Worm (Caenorhabditis elegans): ENCODE results near the gene F01F1.2.

F01F1.2 gene

DNA sequence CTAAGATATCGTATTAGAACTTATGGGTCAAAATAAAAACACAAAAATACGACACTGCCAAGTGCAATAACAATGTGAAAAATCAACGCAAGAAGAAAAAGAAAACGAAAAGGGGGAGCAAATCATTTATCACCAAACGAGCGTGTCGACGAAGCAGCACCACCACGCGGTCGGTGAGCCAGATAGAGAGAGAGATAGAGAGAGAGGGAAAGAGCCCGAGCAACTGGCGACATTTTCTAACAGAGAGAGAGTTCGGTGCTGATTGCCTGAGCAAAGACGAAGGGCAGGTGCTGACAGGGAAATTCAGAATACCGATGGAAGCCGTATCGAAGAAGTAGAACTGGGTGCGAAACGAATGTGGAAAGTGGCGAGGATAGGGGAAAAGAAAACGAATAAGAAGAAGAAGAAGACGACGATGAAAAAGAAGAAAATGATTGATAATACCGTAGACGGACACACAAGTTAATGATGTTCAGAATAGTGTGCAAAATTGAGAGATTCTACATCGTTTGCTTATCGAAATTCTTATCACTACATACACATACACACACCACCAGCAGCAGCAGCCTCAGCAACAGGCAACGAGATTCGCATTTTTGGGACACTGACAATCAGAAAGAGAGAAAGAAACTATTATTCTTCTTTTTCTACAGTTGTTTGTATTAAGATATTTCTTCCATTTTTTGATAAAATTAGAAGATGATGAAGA lies 43.0 kb upstream of the F01F1.2 start:
- TF ChIP-seq ces-1 (GFP tag; optimal IDR thresholded peaks at IDR 0.05) (no peak), ZK546.5 (tag; optimal IDR thresholded peaks at IDR 0.05) (no peak), Y5F2A.4 (GFP tag; optimal IDR thresholded peaks at IDR 0.05) (no peak), dve-1 (tag; optimal IDR thresholded peaks at IDR 0.05; ENCODE audit: insufficient read depth) (peak; percentile 84), F44E2.7 (GFP tag; IDR thresholded peaks at IDR 0.05) (no peak), ctbp-1 (GFP tag; IDR thresholded peaks at IDR 0.05) (no peak), zip-11 (GFP tag; IDR thresholded peaks at IDR 0.05) (no peak), Y48G9A.11 (GFP tag; IDR thresholded peaks at IDR 0.05) (no peak), rbr-2 (tag; optimal IDR thresholded peaks at IDR 0.05) (no peak), sdz-12 (GFP tag; optimal IDR thresholded peaks at IDR 0.05) (no peak), unc-62 (GFP tag; optimal IDR thresholded peaks at IDR 0.05 in 1 of 2) (peak in 1 of 2 experiments; percentile 88), unc-62 (tag; optimal IDR thresholded peaks at IDR 0.05) (no peak), lsy-2 (tag; optimal IDR thresholded peaks at IDR 0.05) (peak in 1 of 2 experiments; percentile 23), ceh-82 (tag; optimal IDR thresholded peaks at IDR 0.05) (no peak), nhr-10 (tag; optimal IDR thresholded peaks at IDR 0.05) (no peak), nhr-28 (tag; optimal IDR thresholded peaks at IDR 0.05) (peak; percentile 92), php-3 (GFP tag; IDR thresholded peaks at IDR 0.05) (no peak), daf-8 (GFP tag; IDR thresholded peaks at IDR 0.05) (no peak), mes-2 (tag; optimal IDR thresholded peaks at IDR 0.05; ENCODE audit: poor library complexity, severe bottlenecking) (peak; percentile 66), dmd-9 (GFP tag; IDR thresholded peaks at IDR 0.05) (no peak), lin-39 (tag; optimal IDR thresholded peaks at IDR 0.05) (no peak), ceh-62 (tag; optimal IDR thresholded peaks at IDR 0.05) (no peak), nhr-48 (tag; optimal IDR thresholded peaks at IDR 0.05) (no peak), duxl-1 (tag; optimal IDR thresholded peaks at IDR 0.05; ENCODE audit: poor library complexity) (no peak), fkh-10 (GFP tag; optimal IDR thresholded peaks at IDR 0.05) (no peak), Y105C5A.15 (GFP tag; IDR thresholded peaks at IDR 0.05) (no peak), saeg-2 (GFP tag; IDR thresholded peaks at IDR 0.05) (no peak), T20F7.1 (GFP tag; optimal IDR thresholded peaks at IDR 0.05) (no peak), mxl-2 (GFP tag; conservative IDR thresholded peaks at IDR 0.05) (no peak), dpl-1 (GFP tag; optimal IDR thresholded peaks at IDR 0.05) (peak; percentile 8), F26F4.8 (GFP tag; conservative IDR thresholded peaks at IDR 0.05) (no peak), ztf-7 (tag; optimal IDR thresholded peaks at IDR 0.05) (peak; percentile 16), pqm-1 (tag; optimal IDR thresholded peaks at IDR 0.05) (peak; percentile 91), R02D3.7 (tag; optimal IDR thresholded peaks at IDR 0.05) (no peak), nhr-237 (tag; optimal IDR thresholded peaks at IDR 0.05) (no peak), F10B5.3 (tag; optimal IDR thresholded peaks at IDR 0.05) (no peak), T26A8.4 (GFP tag; IDR thresholded peaks at IDR 0.05) (no peak), skn-1 (tag; optimal IDR thresholded peaks at IDR 0.05) (no peak), daf-12 (tag; optimal IDR thresholded peaks at IDR 0.05) (no peak), nhr-11 (tag; optimal IDR thresholded peaks at IDR 0.05) (peak; percentile 25), ceh-20 (GFP tag; IDR thresholded peaks at IDR 0.05) (peak; percentile 13; the same call in 1 of the 2 replicates), pha-4 (GFP tag; IDR thresholded peaks at IDR 0.05) (no peak), pha-4 (tag; optimal IDR thresholded peaks at IDR 0.05) (no peak), nhr-76 (tag; optimal IDR thresholded peaks at IDR 0.05) (no peak), hmg-1.1 (GFP tag; IDR thresholded peaks at IDR 0.05) (no peak), dmd-6 (GFP tag; IDR thresholded peaks at IDR 0.05) (peak; percentile 71), hlh-11 (tag; optimal IDR thresholded peaks at IDR 0.05) (peak; percentile 82), ama-1 (optimal IDR thresholded peaks at IDR 0.05) (no peak), set-16 (GFP tag; IDR thresholded peaks at IDR 0.05) (peak; percentile 50), daf-19 (GFP tag; conservative IDR thresholded peaks at IDR 0.05) (no peak), snpc-4 (tag; optimal IDR thresholded peaks at IDR 0.05) (no peak), lin-1 (GFP tag; IDR thresholded peaks at IDR 0.05) (0 out of 2 replicates have a peak, but pooled peaks have one; percentile 44)
